Worm (Caenorhabditis elegans) whole organism, late embryonic: ENCODE results near the gene nhr-88.

Source experiments
- F13H6.1 ChIP-seq: sonication (generic microtip); optimal IDR thresholded peaks from 2 replicates; lab custom pipeline; 2016; ENCODE audit warnings: missing genetic modification characterization, missing compliant biosample characterization
- ama-1 ChIP-seq: fragments of 150-350 bp; optimal IDR thresholded peaks from 2 replicates; lab custom pipeline; 2014
- ceh-34 ChIP-seq: sonication (generic microtip); optimal IDR thresholded peaks from 2 replicates; lab custom pipeline; 2016; ENCODE audit warnings: mild to moderate bottlenecking, missing genetic modification characterization, missing compliant biosample characterization
- ets-4 ChIP-seq: sonication (generic microtip); optimal IDR thresholded peaks from 2 replicates; lab custom pipeline; 2016; ENCODE audit warnings: missing genetic modification characterization, missing compliant biosample characterization
- fkh-6 ChIP-seq: sonication (generic microtip); optimal IDR thresholded peaks from 2 replicates; lab custom pipeline; 2016; ENCODE audit warnings: missing genetic modification characterization, missing compliant biosample characterization
- hlh-13 ChIP-seq: fragments of 200-800 bp; sonication (Bioruptor generic); optimal IDR thresholded peaks from 2 replicates; lab custom pipeline; 2018; ENCODE audit warnings: mild to moderate bottlenecking, missing genetic modification characterization, missing compliant biosample characterization
- nfya-1 ChIP-seq: sonication (generic microtip); optimal IDR thresholded peaks from 2 replicates; lab custom pipeline; 2017; ENCODE audit warnings: missing genetic modification characterization, mild to moderate bottlenecking, missing compliant biosample characterization, antibody characterized with exemption, moderate library complexity
- pat-9 ChIP-seq: fragments of 200-800 bp; sonication (Bioruptor generic); optimal IDR thresholded peaks from 2 replicates; lab custom pipeline; 2018; ENCODE audit warnings: mild to moderate bottlenecking, missing genetic modification characterization, moderate library complexity, missing compliant biosample characterization
- ref-2 ChIP-seq: sonication (generic microtip); optimal IDR thresholded peaks from 2 replicates; lab custom pipeline; 2016; ENCODE audit warnings: missing genetic modification characterization, missing compliant biosample characterization
- sox-2 ChIP-seq: fragments of 200-800 bp; sonication (Bioruptor generic); IDR thresholded peaks from 2 replicates; pipeline ENCODE4 v1.3.6; 2022; ENCODE audit warnings: missing genetic modification reagents, missing genetic modification characterization, missing compliant biosample characterization
- sox-4 ChIP-seq: sonication (generic microtip); optimal IDR thresholded peaks from 2 replicates; lab custom pipeline; 2017; ENCODE audit warnings: mild to moderate bottlenecking, missing genetic modification characterization, inconsistent platforms, missing compliant biosample characterization

ce11 chrII:2930499-2930898, 45.9 kb upstream of the nhr-88 start, which contains the start of the genes irld-64 and irld-63:
- TF ChIP-seq nfya-1 (tag; lab: Kevin White, UChicago): no peak
- no peak for TF ChIP-seq ceh-34 (tag; lab: Kevin White, UChicago)
- no peak for TF ChIP-seq ama-1
- no peak for TF ChIP-seq F13H6.1
- no peak for TF ChIP-seq hlh-13
- TF ChIP-seq ets-4 (tag; lab: Kevin White, UChicago): no peak
- no peak for TF ChIP-seq sox-4 (tag; lab: Kevin White, UChicago)
- no peak for TF ChIP-seq sox-2 (GFP tag; lab: Robert Waterston, UW)
- TF ChIP-seq ref-2 (tag; lab: Kevin White, UChicago): no peak
- TF ChIP-seq pat-9 (tag; lab: Kevin White, UChicago): no peak
- TF ChIP-seq fkh-6 (tag; lab: Kevin White, UChicago): no peak
